Worm (Caenorhabditis elegans): Measurements from ENCODE around the gene W02H5.8.

- no peak for TF ChIP-seq dao-5 (tag; optimal IDR thresholded peaks at IDR 0.05)
- no peak for TF ChIP-seq him-1 (tag; optimal IDR thresholded peaks at IDR 0.05)
- TF ChIP-seq W03F9.2 (tag; optimal IDR thresholded peaks at IDR 0.05) = no peak
Observed at ce11 chrV:2621879-2622278, 30.6 kb downstream of the W02H5.8 start, which contains the start of gene srh-271.

All from whole organism, L4/young adult.